Fruit fly (Drosophila melanogaster): Measurements from ENCODE around the gene CG4318.

CG4318 gene

DNA sequence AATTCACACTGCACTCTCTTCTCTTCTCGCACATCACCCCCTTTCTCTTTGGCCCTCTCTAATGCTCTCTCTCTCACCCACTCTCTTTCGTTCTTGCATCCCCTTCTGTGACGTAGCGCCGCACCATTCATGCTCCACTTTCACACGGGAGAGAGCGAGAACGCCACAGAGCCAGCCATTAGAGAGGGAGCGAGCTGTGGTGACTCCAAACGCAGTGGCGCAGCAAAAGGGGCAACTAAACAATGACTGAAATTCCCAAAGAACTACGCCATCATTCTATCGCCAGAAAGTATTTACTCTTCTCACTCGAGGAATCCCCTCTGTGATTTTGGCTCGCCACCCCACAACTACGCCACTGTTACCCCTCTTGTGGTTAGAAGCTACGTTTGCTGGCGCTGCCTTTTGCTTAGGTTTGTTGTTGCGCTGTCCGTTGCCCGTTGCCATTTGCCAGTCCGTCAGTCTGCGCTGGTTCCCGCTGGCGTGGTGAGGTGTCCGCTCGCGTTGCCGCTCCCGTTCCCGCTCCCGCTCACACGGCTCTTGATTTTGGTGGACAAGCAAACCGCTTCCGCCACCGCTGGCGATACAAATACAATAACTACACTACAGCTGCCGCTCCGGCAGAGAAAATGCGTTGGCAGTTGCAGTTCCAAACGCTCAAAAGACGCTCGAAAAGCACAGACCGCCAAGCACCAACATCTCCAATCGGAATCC, 23.5 kb downstream of the CG4318 start:
- TF ChIP-seq noc (tag; optimal IDR thresholded peaks at IDR 0.05) = peak; percentile 99

dm6 chrX:13130175-13130822, 24.4 kb downstream of the CG4318 start:
- peak; percentile 63 for TF ChIP-seq noc (tag; optimal IDR thresholded peaks at IDR 0.05)

DNA sequence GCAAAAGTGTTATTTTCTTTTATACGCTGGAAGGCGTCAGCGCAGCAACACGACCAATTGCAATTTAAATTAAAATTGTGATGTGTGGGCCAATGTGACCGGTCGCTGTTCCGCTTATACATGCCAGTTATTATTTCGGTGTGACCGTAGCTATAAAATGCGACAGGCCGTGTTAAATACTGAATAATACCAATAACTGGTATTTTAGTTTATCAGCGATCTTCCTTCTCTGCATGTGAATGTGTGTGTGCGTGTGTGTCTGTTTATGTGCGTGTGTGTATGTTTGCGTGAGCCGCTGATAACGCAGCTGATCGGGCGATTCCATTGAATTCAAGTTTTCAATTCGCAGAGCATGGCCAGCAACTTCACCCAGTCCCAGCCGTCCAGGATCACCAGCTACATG, 26.0 kb downstream of the CG4318 start, which contains the start of the genes CG32638, CG15717 and MFS10:
Gene CG32638, minus strand, starts transcription at position 45 of the 403 bp plus-strand sequence.
Gene CG15717, plus strand, starts transcription at position 203 of the 403 bp plus-strand sequence.
Gene MFS10, plus strand, starts transcription at position 269 of the 403 bp plus-strand sequence.
- no peak for TF ChIP-seq noc (tag; optimal IDR thresholded peaks at IDR 0.05)

dm6 chrX:13127973-13128749, 26.6 kb downstream of the CG4318 start:
- TF ChIP-seq noc (tag; optimal IDR thresholded peaks at IDR 0.05) = no peak

DNA sequence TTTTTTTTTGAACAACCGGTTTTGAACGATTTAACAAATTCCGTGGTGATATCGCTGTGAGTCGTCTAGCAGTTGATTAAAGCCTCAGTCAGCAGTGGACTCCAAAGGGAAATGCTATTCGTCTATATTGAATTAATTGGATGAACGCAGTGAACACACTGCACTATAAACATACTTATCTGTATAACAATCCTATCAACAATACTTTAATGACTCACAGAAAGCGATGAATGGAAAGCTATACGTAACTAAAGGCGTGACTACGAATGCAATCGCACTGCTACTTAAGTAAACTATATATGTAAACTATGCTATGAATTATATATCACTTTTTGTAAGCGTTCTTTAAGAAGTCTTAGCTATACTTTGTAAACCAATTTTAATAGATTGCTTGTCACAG, 29.2 kb downstream of the CG4318 start:
- no peak for TF ChIP-seq noc (tag; optimal IDR thresholded peaks at IDR 0.05)

DNA sequence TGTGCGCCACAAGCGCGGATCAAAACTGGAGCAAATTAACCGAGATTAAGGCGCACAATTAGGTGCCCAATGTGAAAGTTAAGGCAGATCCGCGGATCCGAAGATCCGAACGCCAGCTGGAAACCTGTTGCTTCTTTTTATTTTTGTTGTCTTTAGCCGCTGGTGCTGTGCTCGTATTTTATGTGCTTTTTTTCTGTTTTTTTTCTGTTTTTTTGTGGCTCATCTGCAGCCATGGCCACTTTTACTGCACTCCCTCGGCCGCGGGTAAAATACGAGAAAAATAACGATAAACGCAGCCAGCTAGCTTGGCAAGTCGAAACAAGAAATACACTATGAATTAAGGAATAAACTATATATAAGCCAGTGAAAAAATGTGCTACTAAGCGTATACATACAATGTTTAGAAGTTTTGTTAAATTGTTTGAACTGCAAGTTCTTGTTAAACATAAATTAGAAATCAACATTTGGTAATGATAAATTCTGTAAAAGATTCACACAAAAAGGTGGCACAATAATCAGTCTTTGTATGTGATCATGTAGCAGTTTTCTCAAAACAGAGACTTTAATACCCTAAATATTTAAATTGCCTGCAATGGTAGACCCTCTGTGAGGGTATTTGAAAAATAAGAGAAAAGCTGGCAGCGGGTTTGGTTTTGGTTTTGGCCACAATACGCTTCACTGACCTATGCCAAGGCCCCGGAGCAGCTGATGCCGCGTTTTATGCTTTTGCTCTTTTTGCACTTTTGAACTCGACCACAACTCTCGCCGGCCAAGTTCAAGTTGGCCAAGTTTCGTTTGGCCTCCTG, 38.1 kb downstream of the CG4318 start:
- no peak for TF ChIP-seq noc (tag; optimal IDR thresholded peaks at IDR 0.05)

DNA sequence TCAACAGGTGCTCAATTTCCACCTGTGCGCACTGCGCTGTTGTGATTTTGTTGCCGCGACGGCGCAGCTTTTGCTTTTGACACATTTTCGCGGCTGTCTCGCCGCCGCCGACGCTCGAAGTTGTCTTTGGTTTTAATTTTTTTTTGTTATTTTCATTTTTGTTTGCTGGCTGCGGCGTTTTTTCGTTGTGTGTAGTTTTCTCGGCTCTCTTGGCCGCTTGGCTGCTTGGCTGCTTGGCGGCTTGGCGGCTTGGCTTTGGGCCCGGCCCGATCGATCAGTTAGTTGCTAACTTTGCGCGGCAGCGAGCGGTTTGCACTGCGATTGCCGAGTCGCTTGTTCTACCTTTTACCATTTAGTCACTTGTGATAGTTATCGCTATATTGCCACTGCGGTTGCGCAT, 39.9 kb downstream of the CG4318 start, which contains the start of gene CG42237:
Gene CG42237, plus strand, starts transcription at position 271 of the 400 bp plus-strand sequence.
- TF ChIP-seq noc (tag; optimal IDR thresholded peaks at IDR 0.05) = no peak

DNA sequence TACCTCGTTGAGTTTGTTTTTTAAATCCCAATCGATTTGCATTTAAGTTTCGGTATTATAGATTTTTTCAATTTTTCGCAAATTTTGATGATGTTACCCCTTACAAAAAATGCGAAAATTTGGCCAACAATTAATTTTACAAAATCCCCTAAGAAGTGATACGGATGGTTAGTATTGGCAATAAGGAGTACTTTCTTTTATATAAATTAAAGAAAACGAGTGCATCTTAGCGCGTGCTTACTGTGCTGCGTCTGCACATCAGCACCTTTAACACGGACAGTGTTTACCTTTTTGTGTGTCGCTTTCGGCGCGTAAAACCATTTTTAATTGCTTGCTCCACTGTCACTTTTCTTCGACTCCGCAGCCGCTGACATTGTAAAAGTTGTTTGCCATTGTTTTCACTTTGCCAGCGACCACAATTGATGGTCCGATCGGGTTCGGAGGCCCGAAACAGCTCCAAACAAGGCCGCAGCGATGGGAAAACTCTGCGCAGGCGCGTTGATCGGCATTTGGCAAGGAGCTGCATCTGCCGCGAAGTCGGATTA, 40.8 kb downstream of the CG4318 start:
- TF ChIP-seq noc (tag; optimal IDR thresholded peaks at IDR 0.05) = no peak

DNA sequence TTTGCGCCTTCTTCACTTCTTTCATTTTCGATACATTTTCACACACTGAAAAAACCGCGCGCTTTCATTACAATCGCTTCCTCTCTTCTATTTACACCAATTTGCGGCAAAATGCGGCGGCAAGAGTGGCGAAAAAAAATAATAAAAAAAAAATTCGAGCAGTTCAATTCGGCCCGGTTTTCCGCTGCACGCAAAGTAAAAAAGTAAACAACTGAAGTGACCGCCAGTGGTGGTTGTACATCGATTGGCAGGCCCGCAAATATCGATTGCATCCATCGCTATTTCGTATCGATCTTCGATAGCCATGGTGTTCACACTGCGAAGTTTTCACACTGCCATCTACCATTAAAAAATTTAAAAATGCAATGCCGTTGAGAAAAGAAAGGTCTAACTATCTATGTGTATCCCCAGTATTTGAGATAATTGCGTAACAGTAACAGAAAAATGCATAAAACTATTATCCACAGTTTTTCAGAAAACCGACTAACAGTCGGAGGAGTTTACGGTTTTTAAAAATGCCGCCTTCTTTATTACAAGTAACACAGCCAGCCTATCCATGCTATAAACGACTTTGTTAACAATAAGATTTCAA, 42.4 kb downstream of the CG4318 start, which contains the start of gene Chpf:
Gene Chpf, minus strand, starts transcription at position 225 of the 592 bp plus-strand sequence.
- no peak for TF ChIP-seq noc (tag; optimal IDR thresholded peaks at IDR 0.05)

- no peak for TF ChIP-seq noc (tag; optimal IDR thresholded peaks at IDR 0.05)
Observed at dm6 chrX:13111832-13112231, 42.9 kb downstream of the CG4318 start.

DNA sequence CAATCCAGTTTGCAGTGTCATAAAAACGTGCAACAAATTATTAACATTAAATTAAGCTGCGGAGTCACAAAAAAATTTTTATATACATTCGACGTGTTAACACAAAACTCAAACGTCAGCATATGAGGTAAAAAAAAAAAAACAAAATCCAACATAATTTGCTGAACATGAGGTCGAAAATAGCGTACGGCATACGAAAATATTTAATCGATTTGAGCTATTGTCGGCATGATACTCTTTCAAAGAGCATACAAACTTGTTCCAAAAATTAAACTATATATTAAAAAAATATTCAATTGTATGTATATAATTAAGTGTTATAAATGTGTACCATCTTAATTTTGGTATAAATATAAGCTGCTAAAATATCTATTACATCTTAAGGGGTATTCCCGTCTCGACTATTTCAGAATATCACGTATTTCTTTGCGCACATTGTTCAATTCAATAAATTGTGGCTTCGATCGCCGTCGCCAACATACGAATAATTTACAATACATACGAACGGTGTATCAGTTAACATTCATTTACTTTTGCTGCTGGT, 45.1 kb downstream of the CG4318 start:
- TF ChIP-seq noc (tag; optimal IDR thresholded peaks at IDR 0.05) = peak; percentile 61

- TF ChIP-seq noc (tag; optimal IDR thresholded peaks at IDR 0.05) = no peak
Observed at dm6 chrX:13108144-13108824, 46.4 kb downstream of the CG4318 start, which contains the start of gene Fer3HCH. TSS of gene Fer3HCH (minus strand) at chrX:13108194.

DNA sequence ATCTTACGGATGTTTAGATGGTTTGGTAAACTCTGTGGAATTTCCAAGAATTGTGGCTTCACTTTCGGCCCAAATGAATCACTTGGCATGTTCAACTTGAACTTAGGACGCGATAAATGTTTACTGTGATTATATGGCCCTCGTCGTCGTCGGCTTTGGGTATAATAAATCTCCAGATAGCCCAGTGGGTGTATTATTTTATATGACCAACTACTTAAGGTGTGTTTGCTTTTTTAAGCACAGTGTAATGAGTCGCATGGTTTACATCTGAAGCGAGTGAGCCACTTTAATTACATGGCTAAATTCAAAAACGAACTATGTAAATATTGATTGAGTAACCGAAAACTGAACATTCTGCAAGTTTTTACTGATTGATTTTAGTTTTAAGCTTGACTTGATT, 49.5 kb downstream of the CG4318 start:
- no peak for TF ChIP-seq noc (tag; optimal IDR thresholded peaks at IDR 0.05)

- no peak for TF ChIP-seq noc (tag; optimal IDR thresholded peaks at IDR 0.05)
Observed at dm6 chrX:13104571-13104970, 50.2 kb downstream of the CG4318 start.
